Worm (Caenorhabditis elegans): ENCODE measurements around the gene acl-3.

acl-3 gene

DNA sequence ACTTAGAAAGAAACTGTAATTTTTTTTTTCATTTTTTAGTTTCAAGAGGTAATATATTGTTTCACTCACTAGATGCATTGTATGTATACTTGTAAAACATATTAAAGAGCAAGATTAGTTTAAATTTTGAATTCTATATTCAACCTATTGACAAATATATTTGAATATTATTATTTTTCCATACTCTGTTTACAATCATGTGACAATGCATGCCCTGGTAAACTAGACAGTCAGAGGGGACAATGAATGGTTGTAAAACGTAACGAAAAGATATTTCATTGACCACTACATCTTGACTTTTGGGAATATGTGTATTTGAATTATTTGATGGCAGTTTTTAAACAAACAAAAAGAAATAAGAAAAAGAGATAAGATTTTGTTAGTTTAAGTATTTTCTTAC is 29.5 kb downstream of the acl-3 start:
- TF ChIP-seq T26A5.8 (tag; optimal IDR thresholded peaks at IDR 0.05) (no peak), lsl-1 (GFP tag; optimal IDR thresholded peaks at IDR 0.05) (no peak), gei-17 (GFP tag; optimal IDR thresholded peaks at IDR 0.05) (no peak), K12H6.12 (tag; optimal IDR thresholded peaks at IDR 0.05) (no peak), snpc-3.4 (tag; optimal IDR thresholded peaks at IDR 0.05) (no peak), F49E8.2 (tag; optimal IDR thresholded peaks at IDR 0.05; ENCODE audit: insufficient read depth) (no peak), ztf-25 (GFP tag; IDR thresholded peaks at IDR 0.05) (no peak), ceh-58 (GFP tag; IDR thresholded peaks at IDR 0.05) (no peak), snpc-1.1 (tag; optimal IDR thresholded peaks at IDR 0.05; ENCODE audit: insufficient read depth) (no peak), egl-44 (GFP tag; IDR thresholded peaks at IDR 0.05) (no peak)

DNA sequence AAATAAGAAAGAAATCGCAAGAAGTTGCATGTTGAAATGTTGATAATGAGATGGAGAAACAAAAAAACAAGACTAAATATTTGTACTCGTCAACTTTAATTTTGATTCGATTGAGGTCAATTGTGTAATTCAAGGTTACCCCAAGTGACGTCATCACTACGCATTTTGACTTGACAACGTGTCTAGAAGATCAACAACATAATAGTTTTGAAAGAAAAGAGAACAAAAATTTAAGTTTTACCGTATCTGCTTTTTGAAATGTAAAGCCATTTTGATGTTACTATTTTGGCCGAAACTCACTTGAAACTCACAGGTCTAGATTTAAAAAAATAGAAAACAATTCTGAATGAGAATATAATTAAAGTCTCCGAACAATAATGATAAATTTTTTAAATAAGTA is 30.9 kb downstream of the acl-3 start, which contains the start of gene dsl-5:
Gene dsl-5, minus strand, starts transcription at position 101 of the 400 bp plus-strand sequence.
- TF ChIP-seq ceh-27 (GFP tag; optimal IDR thresholded peaks at IDR 0.05) (no peak), B0035.1 (tag; optimal IDR thresholded peaks at IDR 0.05) (no peak), atf-7 (tag; optimal IDR thresholded peaks at IDR 0.05) (peak; percentile 43), aptf-3 (GFP tag; IDR thresholded peaks at IDR 0.05) (no peak), nhr-90 (tag; optimal IDR thresholded peaks at IDR 0.05) (no peak), Y53G8AR.9 (GFP tag; conservative IDR thresholded peaks at IDR 0.05) (no peak)

- 0 out of 2 replicates have a peak, but pooled peaks have one; percentile 68 for TF ChIP-seq F37B4.10 (GFP tag; IDR thresholded peaks at IDR 0.05)
- TF ChIP-seq mcd-1 (GFP tag; IDR thresholded peaks at IDR 0.05) = peak; percentile 42; the same call in 1 of the 2 replicates
- peak; percentile 64; the same call in 1 of the 2 replicates for TF ChIP-seq nhr-120 (GFP tag; IDR thresholded peaks at IDR 0.05)
- 0 out of 2 replicates have a peak, but pooled peaks have one; percentile 44 for TF ChIP-seq nfyb-1 (GFP tag; IDR thresholded peaks at IDR 0.05)
- TF ChIP-seq egrh-3 (GFP tag; IDR thresholded peaks at IDR 0.05) = peak; percentile 90; the same call in 1 of the 2 replicates
These were observed 35.3 kb downstream of the acl-3 start for ce11 chrIV:11616543-11616942.

- peak; percentile 34 for TF ChIP-seq tbp1 (GFP tag; optimal IDR thresholded peaks at IDR 0.05)
- TF ChIP-seq lsy-27 (tag; optimal IDR thresholded peaks at IDR 0.05; ENCODE audit: borderline replicate concordance, insufficient read depth) = no peak
- no peak for TF ChIP-seq sea-2 (GFP tag; IDR thresholded peaks at IDR 0.05)
- no peak for TF ChIP-seq F49E8.2 (tag; optimal IDR thresholded peaks at IDR 0.05; ENCODE audit: insufficient read depth)
- no peak for TF ChIP-seq akir-1 (GFP tag; optimal IDR thresholded peaks at IDR 0.05)
- TF ChIP-seq attf-5 (GFP tag; optimal IDR thresholded peaks at IDR 0.05) = peak; percentile 70
- no peak for TF ChIP-seq attf-6 (GFP tag; IDR thresholded peaks at IDR 0.05)
- TF ChIP-seq cebp-1 (GFP tag; IDR thresholded peaks at IDR 0.05) = no peak
- peak; percentile 18 for TF ChIP-seq cebp-1 (tag; optimal IDR thresholded peaks at IDR 0.05)
- TF ChIP-seq nhr-80 (tag; optimal IDR thresholded peaks at IDR 0.05) = peak; percentile 55
- peak; percentile 22 for TF ChIP-seq pha-4 (tag; optimal IDR thresholded peaks at IDR 0.05)
- 0 out of 2 replicates have a peak, but pooled peaks have one; percentile 19 for TF ChIP-seq mcd-1 (GFP tag; IDR thresholded peaks at IDR 0.05)
- no peak for TF ChIP-seq nhr-120 (GFP tag; IDR thresholded peaks at IDR 0.05)
- 0 out of 2 replicates have a peak, but pooled peaks have one; percentile 7 for TF ChIP-seq dox-1 (GFP tag; IDR thresholded peaks at IDR 0.05)
- TF ChIP-seq ztf-22 (GFP tag; optimal IDR thresholded peaks at IDR 0.05) = no peak
- no peak for TF ChIP-seq ceh-58 (GFP tag; IDR thresholded peaks at IDR 0.05)
- no peak for TF ChIP-seq sdz-38 (tag; optimal IDR thresholded peaks at IDR 0.05)
- peak; percentile 13 for TF ChIP-seq dpl-1 (GFP tag; optimal IDR thresholded peaks at IDR 0.05)
- no peak for TF ChIP-seq T26A5.8 (tag; optimal IDR thresholded peaks at IDR 0.05)
- peak; percentile 5 for TF ChIP-seq lsl-1 (GFP tag; optimal IDR thresholded peaks at IDR 0.05)
- TF ChIP-seq F23B12.7 (tag; optimal IDR thresholded peaks at IDR 0.05; ENCODE audit: insufficient read depth) = peak; percentile 79
- peak; percentile 71 for TF ChIP-seq ceh-100 (GFP tag; IDR thresholded peaks at IDR 0.05)
- TF ChIP-seq rcor-1 (GFP tag; IDR thresholded peaks at IDR 0.05) = no peak
- peak; percentile 56 for TF ChIP-seq snpc-3.4 (tag; optimal IDR thresholded peaks at IDR 0.05)
- TF ChIP-seq ets-4 (GFP tag; optimal IDR thresholded peaks at IDR 0.05) = no peak
- TF ChIP-seq lin-26 (GFP tag; IDR thresholded peaks at IDR 0.05) = no peak
- TF ChIP-seq F39B2.1 (GFP tag; IDR thresholded peaks at IDR 0.05) = no peak
- TF ChIP-seq nfya-2 (GFP tag; IDR thresholded peaks at IDR 0.05) = no peak
- TF ChIP-seq Y53G8AR.9 (GFP tag; conservative IDR thresholded peaks at IDR 0.05) = no peak
- TF ChIP-seq atf-7 (tag; optimal IDR thresholded peaks at IDR 0.05) = no peak
These were observed 46.9 kb downstream of the acl-3 start, which contains the start of the genes ragc-1 and Y24F12A.1 for ce11 chrIV:11604909-11605308. Gene ragc-1, minus strand, starts transcription at chrIV:11604933. Gene Y24F12A.1, plus strand, starts transcription at chrIV:11605254.
